Fruit fly (Drosophila melanogaster) whole organism, prepupa: Measurements from ENCODE around the gene CG6295.

Experiments
- CG32006 ChIP-seq: fragments of 200-800 bp; sonication (Bioruptor generic); optimal IDR thresholded peaks from 3 replicates; lab custom pipeline; 2017; ENCODE audit warnings: missing biosample characterization, mild to moderate bottlenecking, missing genetic modification characterization
- CG4318 ChIP-seq: fragments of 200-800 bp; sonication (Bioruptor generic); optimal IDR thresholded peaks from 3 replicates; lab custom pipeline; 2017; ENCODE audit warnings: missing biosample characterization, mild to moderate bottlenecking, missing genetic modification characterization
- OdsH ChIP-seq: fragments of 200-800 bp; sonication (Bioruptor generic); optimal IDR thresholded peaks from 3 replicates; lab custom pipeline; 2016; ENCODE audit warnings: missing biosample characterization, missing genetic modification characterization

dm6 chr3R:27026009-27026408, 19.2 kb upstream of the CG6295 start, which contains the start of gene CG6271:
- TF ChIP-seq OdsH (GFP tag; lab: Kevin White, UChicago) = no peak
- no peak for TF ChIP-seq CG4318 (GFP tag; lab: Kevin White, UChicago)
- TF ChIP-seq CG32006 (GFP tag; lab: Kevin White, UChicago) = no peak
